Worm (Caenorhabditis elegans) whole organism, young adult: Measurements from ENCODE around the gene ZK994.6.

Experiments
- F49E8.2 ChIP-seq: sonication (generic microtip); optimal IDR thresholded peaks from 3 replicates; lab custom pipeline; 2017; ENCODE audit warnings: missing genetic modification characterization, mild to moderate bottlenecking, missing compliant biosample characterization, antibody characterized with exemption, moderate library complexity; ENCODE audit not compliant: insufficient read depth
- K12H6.12 ChIP-seq: fragments of 200-800 bp; sonication (Bioruptor generic); optimal IDR thresholded peaks from 2 replicates; lab custom pipeline; 2018; ENCODE audit warnings: mild to moderate bottlenecking, missing genetic modification characterization, missing compliant biosample characterization
- Y53G8AR.9 ChIP-seq: fragments of 200-800 bp; sonication (Bioruptor generic); conservative IDR thresholded peaks from 2 replicates; pipeline ENCODE4 v1.3.6; 2022; ENCODE audit warnings: missing genetic modification reagents, missing genetic modification characterization, missing compliant biosample characterization
- akir-1 ChIP-seq: fragments of 200-800 bp; sonication (Bioruptor generic); optimal IDR thresholded peaks from 2 replicates; lab custom pipeline; 2018; ENCODE audit warnings: mild to moderate bottlenecking, missing genetic modification characterization, moderate library complexity, missing compliant biosample characterization
- attf-3 ChIP-seq: fragments of 200-800 bp; sonication (Bioruptor generic); conservative IDR thresholded peaks from 2 replicates; pipeline ENCODE4 v1.3.6; 2022; ENCODE audit warnings: missing genetic modification reagents, missing genetic modification characterization, missing compliant biosample characterization
- cebp-1 ChIP-seq, 2 experiments: fragments of 200-800 bp in 1 of 2; sonication (Bioruptor generic) in 1 of 2; sonication (generic microtip) in 1 of 2; IDR thresholded peaks in 1 of 2; optimal IDR thresholded peaks in 1 of 2; 2 replicates each; pipeline versions ENCODE4 v1.3.6 to Lab custom; 2017 to 2022; ENCODE audit warnings: missing compliant biosample characterization in 2 of 2, missing genetic modification characterization in 2 of 2, mild to moderate bottlenecking in 1 of 2, missing genetic modification reagents in 1 of 2, moderate library complexity in 1 of 2
- cebp-2 ChIP-seq: fragments of 200-800 bp; sonication (Bioruptor generic); IDR thresholded peaks from 2 replicates; pipeline ENCODE4 v1.3.6; 2022; ENCODE audit warnings: missing genetic modification characterization, missing compliant biosample characterization
- ceh-100 ChIP-seq: fragments of 200-800 bp; sonication (Bioruptor generic); IDR thresholded peaks from 2 replicates; pipeline ENCODE4 v1.3.6; 2022; ENCODE audit warnings: missing genetic modification reagents, missing genetic modification characterization, missing compliant biosample characterization
- ceh-27 ChIP-seq: fragments of 200-800 bp; sonication (Bioruptor generic); optimal IDR thresholded peaks from 2 replicates; lab custom pipeline; 2018; ENCODE audit warnings: mild to moderate bottlenecking, missing genetic modification characterization, moderate library complexity, missing compliant biosample characterization
- dox-1 ChIP-seq: fragments of 200-800 bp; sonication (Bioruptor generic); IDR thresholded peaks from 2 replicates; pipeline ENCODE4 v1.3.6; 2022; ENCODE audit warnings: missing genetic modification reagents, missing genetic modification characterization, missing compliant biosample characterization
- dpff-1 ChIP-seq: sonication (generic microtip); optimal IDR thresholded peaks from 2 replicates; lab custom pipeline; 2017; ENCODE audit warnings: mild to moderate bottlenecking, missing genetic modification characterization, missing compliant biosample characterization
- efl-1 ChIP-seq: fragments of 150-350 bp; optimal IDR thresholded peaks from 2 replicates; lab custom pipeline; 2014; ENCODE audit warnings: missing biosample characterization, missing genetic modification reagents, missing genetic modification characterization
- ets-4 ChIP-seq: fragments of 200-800 bp; sonication (Bioruptor generic); optimal IDR thresholded peaks from 2 replicates; lab custom pipeline; 2018; ENCODE audit warnings: mild to moderate bottlenecking, missing genetic modification characterization, missing compliant biosample characterization
- fkh-3 ChIP-seq: sonication (generic microtip); optimal IDR thresholded peaks from 2 replicates; lab custom pipeline; 2016; ENCODE audit warnings: mild to moderate bottlenecking, missing genetic modification characterization, missing compliant biosample characterization
- gei-17 ChIP-seq: fragments of 200-800 bp; sonication (Bioruptor generic); optimal IDR thresholded peaks from 2 replicates; lab custom pipeline; 2018; ENCODE audit warnings: mild to moderate bottlenecking, missing genetic modification characterization, missing compliant biosample characterization
- him-1 ChIP-seq: sonication (generic microtip); optimal IDR thresholded peaks from 2 replicates; lab custom pipeline; 2016; ENCODE audit warnings: missing genotype, missing genetic modification reagents, missing genetic modification characterization, missing compliant biosample characterization
- hmg-1.2 ChIP-seq: fragments of 200-800 bp; sonication (Bioruptor generic); IDR thresholded peaks from 2 replicates; pipeline ENCODE4 v1.3.6; 2022; ENCODE audit warnings: missing genetic modification reagents, missing genetic modification characterization, missing compliant biosample characterization
- lin-54 ChIP-seq: fragments of 200-800 bp; sonication (Bioruptor generic); optimal IDR thresholded peaks from 2 replicates; lab custom pipeline; 2018; ENCODE audit warnings: mild to moderate bottlenecking, missing genetic modification characterization, missing compliant biosample characterization
- madf-3 ChIP-seq: fragments of 200-800 bp; sonication (Bioruptor generic); IDR thresholded peaks from 2 replicates; pipeline ENCODE4 v1.3.6; 2022; ENCODE audit warnings: missing genetic modification reagents, missing genetic modification characterization, missing compliant biosample characterization
- madf-6 ChIP-seq: fragments of 200-800 bp; sonication (Bioruptor generic); IDR thresholded peaks from 2 replicates; pipeline ENCODE4 v1.3.6; 2022; ENCODE audit warnings: missing genetic modification reagents, missing genetic modification characterization, missing compliant biosample characterization
- madf-8 ChIP-seq: fragments of 200-800 bp; sonication (Bioruptor generic); conservative IDR thresholded peaks from 2 replicates; pipeline ENCODE4 v1.3.6; 2022; ENCODE audit warnings: missing genetic modification reagents, missing genetic modification characterization, missing compliant biosample characterization
- mcd-1 ChIP-seq: fragments of 200-800 bp; sonication (Bioruptor generic); IDR thresholded peaks from 2 replicates; pipeline ENCODE4 v1.3.6; 2022; ENCODE audit warnings: missing genetic modification reagents, missing genetic modification characterization, missing compliant biosample characterization
- mel-28 ChIP-seq: sonication (generic microtip); optimal IDR thresholded peaks from 2 replicates; lab custom pipeline; 2016; ENCODE audit warnings: borderline replicate concordance, mild to moderate bottlenecking, missing genetic modification characterization, missing compliant biosample characterization
- nfya-2 ChIP-seq: fragments of 200-800 bp; sonication (Bioruptor generic); IDR thresholded peaks from 2 replicates; pipeline ENCODE4 v1.3.6; 2022; ENCODE audit warnings: missing genetic modification reagents, missing genetic modification characterization, missing compliant biosample characterization
- nfyb-1 ChIP-seq: fragments of 200-800 bp; sonication (Bioruptor generic); IDR thresholded peaks from 2 replicates; pipeline ENCODE4 v1.3.6; 2022; ENCODE audit warnings: missing genetic modification reagents, missing genetic modification characterization, missing compliant biosample characterization
- nhr-120 ChIP-seq: fragments of 200-800 bp; sonication (Bioruptor generic); IDR thresholded peaks from 2 replicates; pipeline ENCODE4 v1.3.6; 2022; ENCODE audit warnings: missing genetic modification characterization, missing compliant biosample characterization
- nhr-27 ChIP-seq: fragments of 200-800 bp; sonication (Bioruptor generic); optimal IDR thresholded peaks from 2 replicates; lab custom pipeline; 2018; ENCODE audit warnings: mild to moderate bottlenecking, missing genetic modification characterization, moderate library complexity, missing compliant biosample characterization
- nhr-80 ChIP-seq: sonication (generic microtip); optimal IDR thresholded peaks from 2 replicates; lab custom pipeline; 2016; ENCODE audit warnings: missing genetic modification characterization, missing compliant biosample characterization
- repo-1 ChIP-seq: sonication (generic microtip); optimal IDR thresholded peaks from 2 replicates; lab custom pipeline; 2017; ENCODE audit warnings: mild to moderate bottlenecking, missing genetic modification characterization, missing compliant biosample characterization
- sdz-38 ChIP-seq: sonication (generic microtip); optimal IDR thresholded peaks from 2 replicates; lab custom pipeline; 2016; ENCODE audit warnings: missing genotype, missing genetic modification characterization, missing compliant biosample characterization
- snpc-1.3 ChIP-seq: sonication (generic microtip); optimal IDR thresholded peaks from 2 replicates; lab custom pipeline; 2017; ENCODE audit warnings: missing genetic modification characterization, mild to moderate bottlenecking, missing compliant biosample characterization, antibody characterized with exemption, moderate library complexity, missing genotype, missing genetic modification reagents; ENCODE audit not compliant: insufficient read depth
- snpc-3.4 ChIP-seq: sonication (generic microtip); optimal IDR thresholded peaks from 2 replicates; lab custom pipeline; 2017; ENCODE audit warnings: missing genetic modification characterization, mild to moderate bottlenecking, missing compliant biosample characterization, antibody characterized with exemption, moderate library complexity, missing genotype, missing genetic modification reagents
- snpc-4 ChIP-seq, 5 experiments: fragments of 150-350 bp in 1 of 5; sonication (generic microtip) in 4 of 5; optimal IDR thresholded peaks; 2 replicates each; lab custom pipeline; 2014 to 2018; ENCODE audit warnings: missing genetic modification characterization in 5 of 5, missing biosample characterization in 3 of 5, antibody characterized with exemption in 2 of 5, mild to moderate bottlenecking in 2 of 5, missing compliant biosample characterization in 2 of 5, missing genotype in 2 of 5, moderate library complexity in 2 of 5, missing genetic modification reagents in 1 of 5
- sptf-2 ChIP-seq: fragments of 200-800 bp; sonication (Bioruptor generic); optimal IDR thresholded peaks from 2 replicates; lab custom pipeline; 2018; ENCODE audit warnings: mild to moderate bottlenecking, missing genetic modification characterization, missing compliant biosample characterization
- tbp1 ChIP-seq: fragments of 200-800 bp; sonication (Bioruptor generic); optimal IDR thresholded peaks from 2 replicates; lab custom pipeline; 2018; ENCODE audit warnings: mild to moderate bottlenecking, missing genetic modification characterization, missing compliant biosample characterization
- xnd-1 ChIP-seq: sonication (generic microtip); optimal IDR thresholded peaks from 2 replicates; lab custom pipeline; 2016; ENCODE audit warnings: missing genotype, missing genetic modification reagents, missing genetic modification characterization, missing compliant biosample characterization
- ztf-18 ChIP-seq: sonication (generic microtip); optimal IDR thresholded peaks from 2 replicates; lab custom pipeline; 2016; ENCODE audit warnings: missing genotype, mild to moderate bottlenecking, missing genetic modification characterization, missing compliant biosample characterization
- ztf-28 ChIP-seq: fragments of 200-800 bp; sonication (Bioruptor generic); IDR thresholded peaks from 2 replicates; pipeline ENCODE4 v1.3.6; 2022; ENCODE audit warnings: missing genetic modification reagents, missing genetic modification characterization, missing compliant biosample characterization
- ztf-6 ChIP-seq: fragments of 200-800 bp; sonication (Bioruptor generic); IDR thresholded peaks from 2 replicates; pipeline ENCODE4 v1.3.6; 2022; ENCODE audit warnings: missing genetic modification reagents, missing genetic modification characterization, missing compliant biosample characterization

ZK994.6 gene

ce11 chrV:8462074-8462473 lies 45.1 kb downstream of the ZK994.6 start, which contains the start of the genes dnj-22 and natc-1 (continued):
- TF ChIP-seq cebp-2 = no peak
- TF ChIP-seq cebp-1 (GFP tag; IDR thresholded peaks at IDR 0.05; lab: Robert Waterston, UW) = no peak
- peak; percentile 22 for TF ChIP-seq cebp-1 (tag; optimal IDR thresholded peaks at IDR 0.05; lab: Kevin White, UChicago)
- TF ChIP-seq hmg-1.2 = no peak; the same call in 1 of the 2 replicates
- TF ChIP-seq madf-8 (GFP tag; lab: Robert Waterston, UW) = no peak
- TF ChIP-seq snpc-3.4 (tag; lab: Kevin White, UChicago) = peak; percentile 58
- no peak for TF ChIP-seq sdz-38 (tag; lab: Kevin White, UChicago)
- no peak for TF ChIP-seq nfya-2 (GFP tag; lab: Robert Waterston, UW)
- TF ChIP-seq nhr-27 = no peak
- peak; percentile 29 for TF ChIP-seq snpc-1.3 (tag; lab: Kevin White, UChicago)
- TF ChIP-seq ztf-28 (GFP tag; lab: Robert Waterston, UW) = no peak
- TF ChIP-seq nfyb-1 (GFP tag; lab: Robert Waterston, UW) = no peak
- TF ChIP-seq nhr-120 = no peak
- TF ChIP-seq mel-28 (tag; lab: Kevin White, UChicago) = no peak
- TF ChIP-seq sptf-2 (GFP tag; lab: Kevin White, UChicago) = no peak
- no peak for TF ChIP-seq ztf-6
- no peak for TF ChIP-seq F49E8.2 (tag; lab: Kevin White, UChicago)
- TF ChIP-seq lin-54 (GFP tag; lab: Kevin White, UChicago) = peak; percentile 35
- TF ChIP-seq fkh-3 (tag; lab: Kevin White, UChicago) = no peak
- no peak for TF ChIP-seq ceh-27 (GFP tag; lab: Kevin White, UChicago)
- no peak for TF ChIP-seq nhr-80 (tag; lab: Kevin White, UChicago)
- TF ChIP-seq efl-1 (GFP tag; lab: Kevin White, UChicago) = no peak
- TF ChIP-seq, all 124 proteins: peak for 18

- TF ChIP-seq attf-3 (GFP tag; lab: Robert Waterston, UW) (0 out of 2 replicates have a peak, but pooled peaks have one; percentile 13), mcd-1 (GFP tag; lab: Robert Waterston, UW) (peak; percentile 10; the same call in 1 of the 2 replicates), K12H6.12 (tag; lab: Kevin White, UChicago) (no peak), akir-1 (GFP tag; lab: Kevin White, UChicago) (no peak), hmg-1.2 (peak; percentile 54; the same call in 1 of the 2 replicates), snpc-4 (GFP tag; optimal IDR thresholded peaks at IDR 0.05; lab: Kevin White, UChicago) (peak; percentile 49), snpc-4 (tag; optimal IDR thresholded peaks at IDR 0.05; lab: Kevin White, UChicago) (peak in 1 of 4 experiments; percentile 51), him-1 (tag; lab: Kevin White, UChicago) (no peak), madf-6 (GFP tag; lab: Robert Waterston, UW) (peak; percentile 25; the same call in 1 of the 2 replicates), ceh-100 (GFP tag; lab: Robert Waterston, UW) (no peak), dpff-1 (tag; lab: Kevin White, UChicago) (no peak)
Measured at ce11 chrV:8460800-8461199, 46.4 kb downstream of the ZK994.6 start.

ce11 chrV:8460306-8460705 lies 46.9 kb downstream of the ZK994.6 start, which contains the start of gene T23B12.6:
TSS of gene T23B12.6 (minus strand) at chrV:8460419.
- no peak for TF ChIP-seq xnd-1
- TF ChIP-seq nhr-80 (tag; lab: Kevin White, UChicago) = peak; percentile 83
- no peak for TF ChIP-seq Y53G8AR.9 (GFP tag; lab: Robert Waterston, UW)
- peak; percentile 4 for TF ChIP-seq tbp1 (GFP tag; lab: Kevin White, UChicago)
- TF ChIP-seq madf-6 (GFP tag; lab: Robert Waterston, UW) = 0 out of 2 replicates have a peak, but pooled peaks have one; percentile 5
- no peak for TF ChIP-seq gei-17 (GFP tag; lab: Kevin White, UChicago)
- TF ChIP-seq dox-1 = peak; percentile 5; the same call in 1 of the 2 replicates
- no peak for TF ChIP-seq ztf-6
- TF ChIP-seq ets-4 (GFP tag; lab: Kevin White, UChicago) = peak; percentile 5
- no peak for TF ChIP-seq ztf-18 (tag; lab: Kevin White, UChicago)
- no peak for TF ChIP-seq repo-1 (tag; lab: Kevin White, UChicago)
- no peak for TF ChIP-seq cebp-2
- no peak for TF ChIP-seq mcd-1 (GFP tag; lab: Robert Waterston, UW)
- TF ChIP-seq cebp-1 (GFP tag; IDR thresholded peaks at IDR 0.05; lab: Robert Waterston, UW) = no peak
- TF ChIP-seq cebp-1 (tag; optimal IDR thresholded peaks at IDR 0.05; lab: Kevin White, UChicago) = no peak
- TF ChIP-seq madf-3 (GFP tag; lab: Robert Waterston, UW) = no peak
